Worm (Caenorhabditis elegans): ENCODE data around the gene K08E4.3.

Gene K08E4.3

DNA sequence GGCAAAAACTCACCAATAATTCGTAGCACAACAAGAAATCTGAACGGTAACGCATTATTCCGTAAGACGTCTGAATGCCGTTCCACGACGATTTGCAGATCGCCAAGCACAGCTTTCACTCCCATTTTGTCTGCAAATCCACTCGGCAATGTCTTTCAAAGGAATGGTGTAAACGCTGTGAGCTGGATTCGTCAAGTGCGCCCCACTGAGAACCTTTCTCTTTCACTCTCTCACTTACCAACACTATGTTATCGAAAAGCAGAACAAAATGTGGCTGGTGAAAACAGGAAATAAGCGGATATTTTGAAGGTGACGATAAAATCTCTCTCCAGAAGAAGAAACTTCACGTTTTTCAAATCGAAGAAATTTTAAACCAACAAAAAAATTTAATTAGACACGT, 31.4 kb downstream of the K08E4.3 start (continued):
- TF ChIP-seq lin-35 (GFP tag; optimal IDR thresholded peaks at IDR 0.05) (peak; percentile 49 to 70), nhr-47 (tag; optimal IDR thresholded peaks at IDR 0.05) (peak; percentile 21), fkh-10 (GFP tag; optimal IDR thresholded peaks at IDR 0.05) (no peak)

DNA sequence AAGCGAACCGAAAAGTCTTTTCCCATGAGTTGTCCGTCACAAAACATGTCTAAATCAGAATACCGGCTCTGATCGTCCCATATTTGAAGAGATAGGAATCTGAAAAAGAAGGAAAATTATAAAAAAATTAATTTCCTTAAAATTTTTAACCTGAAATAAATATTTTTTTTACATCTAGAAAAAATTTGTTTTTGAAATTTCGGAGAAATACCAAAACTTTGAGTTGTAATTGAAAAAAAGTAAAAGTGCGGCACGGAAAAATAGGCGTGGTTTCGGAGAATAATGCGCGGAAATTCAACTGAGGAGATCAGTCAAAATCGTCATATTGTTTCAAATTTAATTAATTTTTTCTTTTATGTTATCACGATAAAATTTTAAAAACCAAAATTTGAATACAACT, 32.0 kb downstream of the K08E4.3 start, which contains the start of gene F11A10.6:
Gene F11A10.6 (minus strand): TSS at position 101 of the 400 bp plus-strand sequence.
- no peak for TF ChIP-seq nhr-84 (tag; optimal IDR thresholded peaks at IDR 0.05)
- peak; percentile 27 for TF ChIP-seq blmp-1 (tag; optimal IDR thresholded peaks at IDR 0.05)

DNA sequence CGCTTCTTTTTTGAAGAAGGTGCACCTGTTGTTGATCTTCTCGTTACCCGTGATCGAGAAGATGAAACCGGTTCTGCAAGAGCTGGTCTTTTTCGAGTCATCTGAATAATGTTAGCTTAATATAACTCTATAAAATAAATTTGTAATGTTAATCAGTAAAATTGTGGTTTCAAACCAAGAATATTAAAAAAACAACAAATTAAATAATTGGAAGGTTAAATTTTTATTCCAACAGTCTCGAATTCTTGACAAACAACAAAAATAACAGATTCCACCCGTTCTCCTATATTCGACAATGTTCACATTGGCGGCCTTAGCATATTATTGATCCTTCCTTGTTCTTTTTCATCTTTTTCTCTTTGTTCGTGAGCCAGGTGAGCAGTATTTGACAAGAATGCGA, 34.6 kb downstream of the K08E4.3 start, which contains the start of gene mig-32:
Gene mig-32 (minus strand): TSS at position 101 of the 400 bp plus-strand sequence.
- TF ChIP-seq Y116A8C.19 (tag; optimal IDR thresholded peaks at IDR 0.05; ENCODE audit: borderline replicate concordance) (no peak), nhr-47 (tag; optimal IDR thresholded peaks at IDR 0.05) (no peak), tlp-1 (tag; optimal IDR thresholded peaks at IDR 0.05) (no peak), nhr-28 (tag; optimal IDR thresholded peaks at IDR 0.05) (no peak), aly-2 (tag; optimal IDR thresholded peaks at IDR 0.05) (no peak), ceh-88 (GFP tag; IDR thresholded peaks at IDR 0.05) (no peak), lin-14 (GFP tag; optimal IDR thresholded peaks at IDR 0.05) (no peak), hlh-17 (GFP tag; optimal IDR thresholded peaks at IDR 0.05; ENCODE audit: borderline replicate concordance) (no peak), ztf-4 (tag; optimal IDR thresholded peaks at IDR 0.05) (no peak), C34B4.2 (tag; optimal IDR thresholded peaks at IDR 0.05) (no peak), nhr-76 (tag; optimal IDR thresholded peaks at IDR 0.05) (no peak), C04F5.9 (tag; optimal IDR thresholded peaks at IDR 0.05) (no peak), lin-13 (GFP tag; optimal IDR thresholded peaks at IDR 0.05) (no peak), sox-4 (tag; optimal IDR thresholded peaks at IDR 0.05) (no peak)

DNA sequence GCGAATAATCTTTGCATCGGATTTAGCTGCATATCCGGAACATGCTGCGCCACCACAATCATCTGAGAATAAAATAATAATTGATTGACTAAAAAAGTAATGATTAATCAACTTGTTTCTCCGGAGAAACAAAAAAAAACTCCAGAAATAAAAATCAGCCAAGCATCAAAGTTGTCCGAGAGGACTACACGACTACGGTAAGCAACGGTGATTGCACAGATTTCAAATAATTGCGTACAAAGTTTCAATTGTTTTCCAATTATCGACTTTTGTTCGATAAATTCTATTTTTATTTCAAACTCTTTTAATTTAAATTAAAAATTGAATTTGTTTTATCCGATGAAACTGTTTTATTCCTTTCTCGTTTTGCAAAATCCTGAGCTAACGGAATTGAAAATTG, 35.8 kb downstream of the K08E4.3 start, which contains the start of gene cpsf-4:
Gene cpsf-4 (minus strand): TSS at position 62 of the 400 bp plus-strand sequence.
- TF ChIP-seq lsy-2 (tag; optimal IDR thresholded peaks at IDR 0.05) = peak; percentile 21 to 77
- TF ChIP-seq efl-1 (optimal IDR thresholded peaks at IDR 0.05) = peak in 1 of 2 experiments; percentile 6
- no peak for TF ChIP-seq efl-1 (GFP tag; optimal IDR thresholded peaks at IDR 0.05 in 1 of 2)
- no peak for TF ChIP-seq nhr-20 (tag; optimal IDR thresholded peaks at IDR 0.05)
- no peak for TF ChIP-seq F16B12.6 (tag; optimal IDR thresholded peaks at IDR 0.05)

ce11 chrIV:12093819-12094218, 36.3 kb downstream of the K08E4.3 start, which contains the start of gene F11A10.5:
F11A10.5 (plus strand) TSS chrIV:12094119.
- TF ChIP-seq efl-3 (GFP tag; optimal IDR thresholded peaks at IDR 0.05) = no peak
- peak in 1 of 3 experiments; percentile 14 for TF ChIP-seq dpl-1 (GFP tag; optimal IDR thresholded peaks at IDR 0.05)
- peak in 1 of 2 experiments; percentile 2 for TF ChIP-seq efl-1 (optimal IDR thresholded peaks at IDR 0.05)
- TF ChIP-seq efl-1 (GFP tag; optimal IDR thresholded peaks at IDR 0.05 in 1 of 2) = no peak
- TF ChIP-seq lin-35 (GFP tag; optimal IDR thresholded peaks at IDR 0.05) = no peak
- no peak for TF ChIP-seq nhr-90 (tag; optimal IDR thresholded peaks at IDR 0.05; ENCODE audit: poor library complexity)
- TF ChIP-seq ceh-82 (tag; optimal IDR thresholded peaks at IDR 0.05) = no peak
- TF ChIP-seq mab-9 (GFP tag; IDR thresholded peaks at IDR 0.05) = no peak
- no peak for TF ChIP-seq blmp-1 (tag; optimal IDR thresholded peaks at IDR 0.05)

- TF ChIP-seq skn-1 (tag; optimal IDR thresholded peaks at IDR 0.05) (no peak), aly-2 (tag; optimal IDR thresholded peaks at IDR 0.05) (no peak), lin-35 (GFP tag; optimal IDR thresholded peaks at IDR 0.05) (no peak), egl-13 (tag; optimal IDR thresholded peaks at IDR 0.05) (no peak), isw-1 (GFP tag; IDR thresholded peaks at IDR 0.05) (no peak)
Observed at ce11 chrIV:12096479-12096878, 38.9 kb downstream of the K08E4.3 start, which contains the start of gene mon-2. mon-2 (plus strand) TSS chrIV:12096779.
